Fruit fly (Drosophila melanogaster) whole organism: ENCODE results near the gene CG10254.

ENCODE experiments used
- CG8478 ChIP-seq: fragments of >200 bp; optimal IDR thresholded peaks from 2 replicates; lab custom pipeline; 2018; ENCODE audit warnings: inconsistent platforms
- Dll ChIP-seq: fragments of >200 bp; optimal IDR thresholded peaks from 2 replicates; lab custom pipeline; 2017
- EcR ChIP-seq, 2 experiments: fragments of >200 bp; optimal IDR thresholded peaks; 2 replicates each; lab custom pipeline; 2017; ENCODE audit warnings: missing biosample characterization in 2 of 2, missing genetic modification characterization in 2 of 2, missing genetic modification reagents in 2 of 2
- pan ChIP-seq: fragments of >200 bp; optimal IDR thresholded peaks from 2 replicates; lab custom pipeline; 2017
- psq ChIP-seq: fragments of >200 bp; optimal IDR thresholded peaks from 2 replicates; lab custom pipeline; 2017
- usp ChIP-seq: fragments of >200 bp; optimal IDR thresholded peaks from 2 replicates; lab custom pipeline; 2017; ENCODE audit warnings: missing biosample characterization, missing genetic modification characterization, mixed read lengths

dm6 chr3R:23698835-23699234 is 4.1 kb upstream of the CG10254 start, which contains the start of gene prt:
- TF ChIP-seq CG8478 (lab: Kevin White, UChicago), result no peak
- TF ChIP-seq pan (lab: Kevin White, UChicago), result no peak
- no peak for TF ChIP-seq usp
- no peak for TF ChIP-seq EcR (GFP tag; optimal IDR thresholded peaks at IDR 0.05; lab: Kevin White, UChicago)
- no peak for TF ChIP-seq psq (lab: Kevin White, UChicago)
- TF ChIP-seq Dll (lab: Kevin White, UChicago), result no peak
